Fruit fly (Drosophila melanogaster) whole organism, embryonic: ENCODE data around the gene fend.

Experiments used
- ATbp ChIP-seq: fragments of 200-800 bp; sonication (Bioruptor generic); optimal IDR thresholded peaks from 2 replicates; lab custom pipeline; 2017; ENCODE audit warnings: missing biosample characterization, mild to moderate bottlenecking, missing genetic modification characterization, missing genetic modification reagents
- Aef1 ChIP-seq: fragments of 200-800 bp; sonication (Bioruptor generic); IDR thresholded peaks from 3 replicates; pipeline ENCODE4 v1.3.6; 2022; ENCODE audit warnings: missing biosample characterization, missing genetic modification characterization
- B-H2 ChIP-seq: fragments of 200-800 bp; sonication (Bioruptor generic); optimal IDR thresholded peaks from 2 replicates; lab custom pipeline; 2018; ENCODE audit warnings: missing biosample characterization, mild to moderate bottlenecking, missing genetic modification characterization
- CG10431 ChIP-seq: fragments of 200-800 bp; sonication (Bioruptor generic); optimal IDR thresholded peaks from 3 replicates; lab custom pipeline; 2018; ENCODE audit warnings: missing biosample characterization, mild to moderate bottlenecking, missing genetic modification characterization
- CG11560 ChIP-seq: fragments of 200-800 bp; sonication (Bioruptor generic); IDR thresholded peaks from 3 replicates; pipeline ENCODE4 v1.3.6; 2022; ENCODE audit warnings: missing biosample characterization, missing genetic modification characterization
- CG11695 ChIP-seq: fragments of 200-800 bp; sonication (Bioruptor generic); IDR thresholded peaks from 3 replicates; pipeline ENCODE4 v1.3.6; 2022; ENCODE audit warnings: missing biosample characterization, missing genetic modification characterization
- CG12104 ChIP-seq: fragments of 200-800 bp; sonication (Bioruptor generic); optimal IDR thresholded peaks from 3 replicates; lab custom pipeline; 2016; ENCODE audit warnings: missing biosample characterization, missing genetic modification characterization
- CG12769 ChIP-seq: fragments of 200-800 bp; sonication (Bioruptor generic); optimal IDR thresholded peaks from 2 replicates; lab custom pipeline; 2019; ENCODE audit warnings: missing biosample characterization, mild to moderate bottlenecking, missing genetic modification characterization, moderate library complexity
- CG15011 ChIP-seq: fragments of 200-800 bp; sonication (Bioruptor generic); optimal IDR thresholded peaks from 3 replicates; lab custom pipeline; 2018; ENCODE audit warnings: missing biosample characterization, mild to moderate bottlenecking, missing genetic modification characterization
- CG17361 ChIP-seq: fragments of 200-800 bp; sonication (Bioruptor generic); IDR thresholded peaks from 3 replicates; pipeline ENCODE4 v1.3.6; 2022; ENCODE audit warnings: missing biosample characterization, missing genetic modification characterization
- CG17612 ChIP-seq: fragments of 200-800 bp; sonication (Bioruptor generic); IDR thresholded peaks from 2 replicates; pipeline ENCODE4 v1.3.6; 2022; ENCODE audit warnings: missing biosample characterization, missing genetic modification characterization
- CG17802 ChIP-seq: fragments of 200-800 bp; sonication (Bioruptor generic); optimal IDR thresholded peaks from 2 replicates; lab custom pipeline; 2018; ENCODE audit warnings: missing biosample characterization, mild to moderate bottlenecking, missing genetic modification characterization, moderate library complexity
- CG17829 ChIP-seq: fragments of 200-800 bp; optimal IDR thresholded peaks from 2 replicates; lab custom pipeline; 2019; ENCODE audit warnings: missing biosample characterization, mild to moderate bottlenecking, missing genetic modification characterization, moderate library complexity
- CG30431 ChIP-seq: fragments of 200-800 bp; sonication (Bioruptor generic); optimal IDR thresholded peaks from 2 replicates; lab custom pipeline; 2017; ENCODE audit warnings: missing biosample characterization, missing genetic modification characterization
- CG3281 ChIP-seq: fragments of 200-800 bp; sonication (Bioruptor generic); optimal IDR thresholded peaks from 3 replicates; lab custom pipeline; 2017; ENCODE audit warnings: missing biosample characterization, mild to moderate bottlenecking, missing genetic modification characterization
- CG33213 ChIP-seq: fragments of 200-800 bp; sonication (Bioruptor generic); optimal IDR thresholded peaks from 3 replicates; lab custom pipeline; 2016; ENCODE audit warnings: missing biosample characterization, missing genetic modification characterization
- CG34376 ChIP-seq: fragments of 200-800 bp; sonication (Bioruptor generic); optimal IDR thresholded peaks from 2 replicates; lab custom pipeline; 2018; ENCODE audit warnings: missing biosample characterization, mild to moderate bottlenecking, missing genetic modification characterization
- CG4360 ChIP-seq: fragments of 200-800 bp; sonication (Bioruptor generic); IDR thresholded peaks from 2 replicates; pipeline ENCODE4 v1.3.6; 2022; ENCODE audit warnings: missing biosample characterization, missing genetic modification characterization
- CG5953 ChIP-seq: fragments of 200-800 bp; sonication (Bioruptor generic); IDR thresholded peaks from 2 replicates; pipeline ENCODE4 v1.3.6; 2022; ENCODE audit warnings: missing biosample characterization, missing genetic modification characterization
- CG7556 ChIP-seq: fragments of 200-800 bp; sonication (Bioruptor generic); optimal IDR thresholded peaks from 2 replicates; lab custom pipeline; 2017; ENCODE audit warnings: missing biosample characterization, mild to moderate bottlenecking, missing genetic modification characterization
- CG8388 ChIP-seq: fragments of 200-800 bp; sonication (Bioruptor generic); optimal IDR thresholded peaks from 2 replicates; lab custom pipeline; 2019; ENCODE audit warnings: missing biosample characterization, mild to moderate bottlenecking, missing genetic modification characterization, moderate library complexity
- CG8924 ChIP-seq: fragments of 200-800 bp; optimal IDR thresholded peaks from 3 replicates; lab custom pipeline; 2019; ENCODE audit warnings: missing biosample characterization, mild to moderate bottlenecking, missing genetic modification characterization, moderate library complexity
- CG9215 ChIP-seq: fragments of 200-800 bp; sonication (Bioruptor generic); IDR thresholded peaks from 2 replicates; pipeline ENCODE4 v1.3.6; 2022; ENCODE audit warnings: missing biosample characterization, missing genetic modification characterization
- CG9437 ChIP-seq: fragments of 200-800 bp; sonication (Bioruptor generic); optimal IDR thresholded peaks from 2 replicates; lab custom pipeline; 2018; ENCODE audit warnings: missing biosample characterization, mild to moderate bottlenecking, missing genetic modification characterization
- CG9727 ChIP-seq: fragments of 200-800 bp; sonication (Bioruptor generic); optimal IDR thresholded peaks from 3 replicates; lab custom pipeline; 2017; ENCODE audit warnings: missing biosample characterization, mild to moderate bottlenecking, missing genetic modification characterization
- CHES-1-like ChIP-seq: fragments of 200-800 bp; sonication (Bioruptor generic); optimal IDR thresholded peaks from 2 replicates; lab custom pipeline; 2016; ENCODE audit warnings: missing biosample characterization, missing genetic modification characterization
- Dll ChIP-seq: fragments of 200-800 bp; sonication (Bioruptor generic); IDR thresholded peaks from 4 replicates; pipeline ENCODE4 v1.3.6; 2022; ENCODE audit warnings: missing biosample characterization, missing genetic modification characterization; ENCODE audit not compliant: partially characterized antibody
- Doc2 ChIP-seq: fragments of 200-800 bp; sonication (Bioruptor generic); IDR thresholded peaks from 2 replicates; pipeline ENCODE4 v1.3.6; 2022; ENCODE audit warnings: missing biosample characterization, missing genetic modification characterization
- Ets65A ChIP-seq: fragments of 200-800 bp; sonication (Bioruptor generic); peaks from one replicate; lab custom pipeline; 2016; ENCODE audit warnings: missing biosample characterization, missing genetic modification characterization
- Mad ChIP-seq: fragments of 200-800 bp; sonication (Bioruptor generic); optimal IDR thresholded peaks from 2 replicates; lab custom pipeline; 2016; ENCODE audit warnings: missing biosample characterization, missing genetic modification characterization
- Nf-YA ChIP-seq: fragments of 200-800 bp; sonication (Bioruptor generic); IDR thresholded peaks from 2 replicates; pipeline ENCODE4 v1.3.6; 2022; ENCODE audit warnings: missing biosample characterization, missing genetic modification characterization
- bab2 ChIP-seq: fragments of 200-800 bp; sonication (Bioruptor generic); optimal IDR thresholded peaks from 2 replicates; lab custom pipeline; 2016; ENCODE audit warnings: missing biosample characterization, missing genetic modification characterization
- cad ChIP-seq: fragments of >200 bp; optimal IDR thresholded peaks from 2 replicates; lab custom pipeline; 2017; ENCODE audit warnings: missing biosample characterization, missing genetic modification characterization
- chif ChIP-seq, 2 experiments: fragments of 200-800 bp; sonication (Bioruptor generic); optimal IDR thresholded peaks; 3 replicates each; lab custom pipeline; 2016; ENCODE audit warnings: missing biosample characterization in 2 of 2, missing genetic modification characterization in 2 of 2
- corto ChIP-seq: fragments of 200-800 bp; sonication (Bioruptor generic); optimal IDR thresholded peaks from 2 replicates; lab custom pipeline; 2016; ENCODE audit warnings: missing biosample characterization, mild to moderate bottlenecking, missing genetic modification characterization, moderate library complexity
- croc ChIP-seq: fragments of 200-800 bp; sonication (Bioruptor generic); conservative IDR thresholded peaks from 3 replicates; pipeline ENCODE4 v1.3.6; 2022; ENCODE audit warnings: missing biosample characterization, missing genetic modification characterization
- dpn ChIP-seq, 2 experiments: fragments of 200-800 bp; sonication (Bioruptor generic); optimal IDR thresholded peaks; 3 replicates each; lab custom pipeline; 2016; ENCODE audit warnings: missing biosample characterization in 2 of 2, missing genetic modification characterization in 2 of 2
- esg ChIP-seq: fragments of 200-800 bp; sonication (Bioruptor generic); conservative IDR thresholded peaks from 2 replicates; pipeline ENCODE4 v1.3.6; 2022; ENCODE audit warnings: missing biosample characterization, missing genetic modification characterization
- ewg ChIP-seq: fragments of 200-800 bp; sonication (Bioruptor generic); optimal IDR thresholded peaks from 3 replicates; lab custom pipeline; 2017; ENCODE audit warnings: mild to moderate bottlenecking, missing biosample characterization, missing genetic modification reagents, missing genetic modification characterization
- eyg ChIP-seq: fragments of 200-800 bp; sonication (Bioruptor generic); optimal IDR thresholded peaks from 3 replicates; lab custom pipeline; 2016; ENCODE audit warnings: missing biosample characterization, missing genetic modification characterization
- hth ChIP-seq: fragments of >200 bp; optimal IDR thresholded peaks from 2 replicates; lab custom pipeline; 2017; ENCODE audit warnings: inconsistent platforms
- jigr1 ChIP-seq: fragments of 200-800 bp; sonication (Bioruptor generic); IDR thresholded peaks from 3 replicates; pipeline ENCODE4 v1.3.6; 2022; ENCODE audit warnings: missing biosample characterization, missing genetic modification characterization
- lmd ChIP-seq: fragments of 200-800 bp; sonication (Bioruptor generic); IDR thresholded peaks from 2 replicates; pipeline ENCODE4 v1.3.6; 2022; ENCODE audit warnings: missing biosample characterization, missing genetic modification characterization
- nau ChIP-seq: fragments of 200-800 bp; sonication (Bioruptor generic); optimal IDR thresholded peaks from 3 replicates; lab custom pipeline; 2017; ENCODE audit warnings: missing biosample characterization, mild to moderate bottlenecking, missing genetic modification characterization, missing genetic modification reagents
- nmo ChIP-seq: fragments of 200-800 bp; sonication (Bioruptor generic); optimal IDR thresholded peaks from 2 replicates; lab custom pipeline; 2018; ENCODE audit warnings: missing biosample characterization, mild to moderate bottlenecking, missing genetic modification characterization, moderate library complexity
- peb ChIP-seq: fragments of 200-800 bp; sonication (Bioruptor generic); IDR thresholded peaks from 2 replicates; pipeline ENCODE4 v1.3.6; 2022; ENCODE audit warnings: missing biosample characterization, missing genetic modification characterization
- sc ChIP-seq, 3 experiments: fragments of >200 bp in 2 of 3; fragments of 200-800 bp in 1 of 3; sonication (Bioruptor generic) in 1 of 3; optimal IDR thresholded peaks; 2 replicates in 2 of 3; 3 replicates in 1 of 3; lab custom pipeline; 2017; ENCODE audit warnings: mild to moderate bottlenecking in 1 of 3, missing biosample characterization in 1 of 3, missing genetic modification characterization in 1 of 3, missing genetic modification reagents in 1 of 3
- sqz ChIP-seq: fragments of 200-800 bp; sonication (Bioruptor generic); optimal IDR thresholded peaks from 3 replicates; lab custom pipeline; 2018; ENCODE audit warnings: missing biosample characterization, mild to moderate bottlenecking, missing genetic modification characterization
- tll ChIP-seq, 2 experiments: fragments of 200-800 bp in 1 of 2; fragments of >200 bp in 1 of 2; sonication (Bioruptor generic) in 1 of 2; optimal IDR thresholded peaks; 2 replicates each; lab custom pipeline; 2017 to 2019; ENCODE audit warnings: missing biosample characterization in 2 of 2, missing genetic modification characterization in 2 of 2, mild to moderate bottlenecking in 1 of 2, moderate library complexity in 1 of 2

Gene fend

dm6 chrX:9136776-9137550, 2.1 kb upstream of the fend start (continued):
- TF ChIP-seq CG11695 (GFP tag; lab: Robert Waterston, UW) (peak; percentile 60; the same call in 1 of the 3 replicates), lmd (GFP tag; lab: Robert Waterston, UW) (peak; percentile 44; the same call in 1 of the 2 replicates), esg (peak; percentile 44; the same call in 1 of the 2 replicates), CG9215 (GFP tag; lab: Robert Waterston, UW) (no peak), ATbp (peak; percentile 54), eyg (GFP tag; lab: Kevin White, UChicago) (peak; percentile 16), CG17829 (peak; percentile 31), bab2 (GFP tag; lab: Kevin White, UChicago) (peak; percentile 46), CG8924 (tag; lab: Kevin White, UChicago) (peak; percentile 58), Mad (GFP tag; lab: Kevin White, UChicago) (no peak), Nf-YA (GFP tag; lab: Robert Waterston, UW) (no peak), dpn (GFP tag; optimal IDR thresholded peaks at IDR 0.05; lab: Kevin White, UChicago) (peak; percentile 35 to 40), chif (GFP tag; optimal IDR thresholded peaks at IDR 0.05; lab: Kevin White, UChicago) (peak; percentile 42 to 58), jigr1 (GFP tag; lab: Robert Waterston, UW) (no peak), sc (optimal IDR thresholded peaks at IDR 0.05; lab: Kevin White, UChicago) (no peak), sc (GFP tag; optimal IDR thresholded peaks at IDR 0.05; lab: Kevin White, UChicago) (peak; percentile 27), CG9727 (GFP tag; lab: Kevin White, UChicago) (peak; percentile 22), CG17361 (GFP tag; lab: Robert Waterston, UW) (peak; percentile 65), CG7556 (peak; percentile 12), CG34376 (GFP tag; lab: Kevin White, UChicago) (no peak), CG12104 (GFP tag; lab: Kevin White, UChicago) (no peak), tll (GFP tag; optimal IDR thresholded peaks at IDR 0.05; lab: Kevin White, UChicago) (no peak), CG17612 (GFP tag; lab: Robert Waterston, UW) (no peak), CG4360 (GFP tag; lab: Robert Waterston, UW) (no peak), CG17802 (peak; percentile 14), cad (no peak), sqz (GFP tag; lab: Kevin White, UChicago) (no peak), nmo (GFP tag; lab: Kevin White, UChicago) (peak; percentile 53), Ets65A (GFP tag; lab: Kevin White, UChicago) (peak; percentile 86), B-H2 (no peak), croc (no peak), CG8388 (GFP tag; lab: Kevin White, UChicago) (peak; percentile 52), CG15011 (GFP tag; lab: Kevin White, UChicago) (no peak), corto (GFP tag; lab: Kevin White, UChicago) (no peak), ewg (GFP tag; lab: Kevin White, UChicago) (peak; percentile 44), CG33213 (GFP tag; lab: Kevin White, UChicago) (peak; percentile 23), CG30431 (no peak), CG3281 (GFP tag; lab: Kevin White, UChicago) (peak; percentile 34), CG9437 (peak; percentile 24), CHES-1-like (GFP tag; lab: Kevin White, UChicago) (no peak), nau (GFP tag; lab: Kevin White, UChicago) (no peak), CG11560 (tag; lab: Robert Waterston, UW) (no peak), peb (GFP tag; lab: Robert Waterston, UW) (no peak), CG5953 (GFP tag; lab: Robert Waterston, UW) (peak; percentile 28; the same call in 1 of the 2 replicates), Dll (no peak), CG10431 (GFP tag; lab: Kevin White, UChicago) (no peak), Doc2 (GFP tag; lab: Robert Waterston, UW) (no peak), CG12769 (tag; lab: Kevin White, UChicago) (peak; percentile 37), Aef1 (no peak), hth (lab: Kevin White, UChicago) (no peak)
